Fruit fly (Drosophila melanogaster): ENCODE results near the gene Efa6.

DNA sequence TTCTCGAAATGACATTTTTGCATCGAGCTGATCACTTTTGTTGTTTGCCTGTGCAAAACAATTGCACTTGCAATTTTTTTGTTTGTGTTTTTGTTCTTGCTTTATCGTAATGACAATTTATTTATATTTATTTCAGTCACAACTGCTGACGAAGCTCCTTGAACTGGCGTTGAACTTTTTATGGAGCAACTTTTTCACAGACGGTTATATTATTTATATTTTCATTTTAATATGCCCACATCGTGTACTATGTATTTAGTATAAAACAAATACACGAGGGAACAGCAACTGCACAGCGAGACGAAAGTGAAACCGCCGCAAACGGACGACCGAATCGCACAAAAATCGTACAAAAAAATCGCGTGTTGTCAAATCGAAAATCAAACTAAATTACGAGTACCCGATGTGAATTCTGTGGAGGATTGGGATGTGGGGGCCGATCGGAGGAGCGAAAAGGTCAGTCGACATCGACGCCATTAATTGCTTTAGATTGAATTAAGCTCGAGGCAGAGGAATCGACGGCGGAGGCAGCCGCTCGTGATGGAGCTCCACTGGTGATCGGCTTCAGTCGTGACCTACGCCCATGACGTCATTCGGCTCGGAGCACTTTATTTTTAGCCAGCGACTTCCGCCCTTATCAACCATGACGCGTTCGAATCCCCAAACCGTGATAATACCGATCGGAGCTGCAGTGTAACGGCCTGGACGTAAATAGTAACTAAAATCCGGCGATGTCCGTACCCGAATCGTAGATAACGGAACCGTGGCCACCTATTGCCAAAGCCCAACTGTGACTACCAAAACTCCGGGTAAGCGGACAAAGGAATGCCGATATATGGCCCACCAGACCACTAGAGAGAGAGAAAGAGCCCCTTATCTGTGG is 48.4 kb downstream of the Efa6 start:
- TF ChIP-seq zfh1 (GFP tag; IDR thresholded peaks at IDR 0.05) (no peak; the same call in 2 of the 3 replicates), CG8924 (tag; optimal IDR thresholded peaks at IDR 0.05) (no peak), h (optimal IDR thresholded peaks at IDR 0.05) (no peak), MTF-1 (GFP tag; optimal IDR thresholded peaks at IDR 0.05; ENCODE audit: borderline replicate concordance) (no peak), BEAF-32 (GFP tag; optimal IDR thresholded peaks at IDR 0.05) (no peak)
